Fruit fly (Drosophila melanogaster): ENCODE measurements around the gene Ugt316A1.

The Ugt316A1 gene

dm6 chr3L:19016133-19016804 is 46.3 kb downstream of the Ugt316A1 start (continued):
- TF ChIP-seq psq (GFP tag; optimal IDR thresholded peaks at IDR 0.05) (peak; percentile 43), jim (GFP tag; optimal IDR thresholded peaks at IDR 0.05) (no peak), CG32264 (GFP tag; optimal IDR thresholded peaks at IDR 0.05) (no peak), Hnf4 (GFP tag; optimal IDR thresholded peaks at IDR 0.05) (no peak), tai (GFP tag; optimal IDR thresholded peaks at IDR 0.05) (peak; percentile 61), foxo (GFP tag; optimal IDR thresholded peaks at IDR 0.05) (peak in 1 of 2 experiments; percentile 11), Hr78 (GFP tag; optimal IDR thresholded peaks at IDR 0.05) (no peak), Mio (GFP tag; optimal IDR thresholded peaks at IDR 0.05) (no peak), Jra (GFP tag; optimal IDR thresholded peaks at IDR 0.05) (no peak), dmrt93B (GFP tag; optimal IDR thresholded peaks at IDR 0.05) (no peak), rgr (GFP tag; optimal IDR thresholded peaks at IDR 0.05) (peak; percentile 49)

dm6 chr3L:19015454-19016054 is 47.1 kb downstream of the Ugt316A1 start:
- peak; percentile 16 for TF ChIP-seq HLH106 (tag; optimal IDR thresholded peaks at IDR 0.05)
- TF ChIP-seq Sp1 (GFP tag; optimal IDR thresholded peaks at IDR 0.05), result peak; percentile 58
- TF ChIP-seq sage (GFP tag; optimal IDR thresholded peaks at IDR 0.05), result no peak
- TF ChIP-seq brk (GFP tag; optimal IDR thresholded peaks at IDR 0.05), result no peak
- peak; percentile 14 for TF ChIP-seq br (GFP tag; optimal IDR thresholded peaks at IDR 0.05)
- TF ChIP-seq CrebA (GFP tag; optimal IDR thresholded peaks at IDR 0.05; ENCODE audit: borderline replicate concordance), result peak; percentile 71
- peak; percentile 70 for TF ChIP-seq h (GFP tag; optimal IDR thresholded peaks at IDR 0.05)
- TF ChIP-seq usp (GFP tag; optimal IDR thresholded peaks at IDR 0.05), result no peak
- no peak for TF ChIP-seq woc (GFP tag; optimal IDR thresholded peaks at IDR 0.05)
- no peak for TF ChIP-seq psq (GFP tag; optimal IDR thresholded peaks at IDR 0.05)
- TF ChIP-seq Rel (GFP tag; optimal IDR thresholded peaks at IDR 0.05), result no peak
- TF ChIP-seq Rel (tag; optimal IDR thresholded peaks at IDR 0.05), result peak; percentile 82
- TF ChIP-seq N (GFP tag; optimal IDR thresholded peaks at IDR 0.05), result no peak
- no peak for TF ChIP-seq Abd-B (GFP tag; optimal IDR thresholded peaks at IDR 0.05)
- TF ChIP-seq Hr83 (GFP tag; optimal IDR thresholded peaks at IDR 0.05; ENCODE audit: poor library complexity, severe bottlenecking), result no peak

- TF ChIP-seq dl (GFP tag; optimal IDR thresholded peaks at IDR 0.05; ENCODE audit: insufficient read depth in 1 of 2, partially characterized antibody in 2 of 2) (no peak), Rel (GFP tag; optimal IDR thresholded peaks at IDR 0.05) (no peak), Rel (tag; optimal IDR thresholded peaks at IDR 0.05) (no peak), Hr78 (GFP tag; optimal IDR thresholded peaks at IDR 0.05) (no peak), ey (GFP tag; optimal IDR thresholded peaks at IDR 0.05) (no peak), N (GFP tag; optimal IDR thresholded peaks at IDR 0.05) (no peak)
These were observed 47.8 kb downstream of the Ugt316A1 start for dm6 chr3L:19014802-19015201.

- no peak for TF ChIP-seq Abd-B (GFP tag; optimal IDR thresholded peaks at IDR 0.05)
- TF ChIP-seq pan (optimal IDR thresholded peaks at IDR 0.05), result no peak
- TF ChIP-seq sv (GFP tag; optimal IDR thresholded peaks at IDR 0.05), result no peak
- TF ChIP-seq dsf (GFP tag; optimal IDR thresholded peaks at IDR 0.05; ENCODE audit: borderline replicate concordance), result no peak
- TF ChIP-seq CrebA (GFP tag; optimal IDR thresholded peaks at IDR 0.05; ENCODE audit: borderline replicate concordance), result no peak
- TF ChIP-seq Vsx2 (GFP tag; optimal IDR thresholded peaks at IDR 0.05; ENCODE audit: partially characterized antibody), result no peak
- TF ChIP-seq CG9705 (GFP tag; optimal IDR thresholded peaks at IDR 0.05), result no peak
- no peak for TF ChIP-seq psq (GFP tag; optimal IDR thresholded peaks at IDR 0.05)
- no peak for TF ChIP-seq dl (GFP tag; optimal IDR thresholded peaks at IDR 0.05; ENCODE audit: insufficient read depth in 1 of 2, partially characterized antibody in 2 of 2)
- no peak for TF ChIP-seq CG32264 (GFP tag; optimal IDR thresholded peaks at IDR 0.05)
- no peak for TF ChIP-seq Hr78 (GFP tag; optimal IDR thresholded peaks at IDR 0.05)
- TF ChIP-seq h (GFP tag; optimal IDR thresholded peaks at IDR 0.05), result no peak
These were observed 48.5 kb downstream of the Ugt316A1 start for dm6 chr3L:19014090-19014489.
